Fruit fly (Drosophila melanogaster) whole organism, embryonic: Measurements from ENCODE around the gene Snx27.

ENCODE experiments used
- Ada2b ChIP-seq: fragments of 200-800 bp; sonication (Bioruptor generic); IDR thresholded peaks from 2 replicates; pipeline ENCODE4 v1.3.6; 2022; ENCODE audit warnings: missing biosample characterization, missing genetic modification characterization
- Bgb ChIP-seq: fragments of 200-800 bp; sonication (Bioruptor generic); IDR thresholded peaks from 2 replicates; pipeline ENCODE4 v1.3.6; 2022; ENCODE audit warnings: missing biosample characterization, missing genetic modification characterization; ENCODE audit not compliant: partially characterized antibody
- CG11093 ChIP-seq: fragments of 200-800 bp; sonication (Bioruptor generic); IDR thresholded peaks from 3 replicates; pipeline ENCODE4 v1.3.6; 2022; ENCODE audit warnings: missing biosample characterization, missing genetic modification characterization
- CG13894 ChIP-seq: fragments of 200-800 bp; sonication (Bioruptor generic); optimal IDR thresholded peaks from 3 replicates; lab custom pipeline; 2018; ENCODE audit warnings: missing biosample characterization, mild to moderate bottlenecking, missing genetic modification characterization, moderate library complexity
- CG16863 ChIP-seq: fragments of 200-800 bp; sonication (Bioruptor generic); optimal IDR thresholded peaks from 3 replicates; lab custom pipeline; 2016; ENCODE audit warnings: missing biosample characterization, missing genetic modification characterization
- CG17829 ChIP-seq: fragments of 200-800 bp; optimal IDR thresholded peaks from 2 replicates; lab custom pipeline; 2019; ENCODE audit warnings: missing biosample characterization, mild to moderate bottlenecking, missing genetic modification characterization, moderate library complexity
- CG2129 ChIP-seq: fragments of 200-800 bp; sonication (Bioruptor generic); IDR thresholded peaks from 2 replicates; pipeline ENCODE4 v1.3.6; 2022; ENCODE audit warnings: missing biosample characterization, missing genetic modification characterization; ENCODE audit not compliant: partially characterized antibody
- CG2889 ChIP-seq: fragments of 200-800 bp; sonication (Bioruptor generic); IDR thresholded peaks from 3 replicates; pipeline ENCODE4 v1.3.6; 2022; ENCODE audit warnings: missing biosample characterization, missing genetic modification characterization
- CG32772 ChIP-seq: fragments of 200-800 bp; sonication (Bioruptor generic); IDR thresholded peaks from 2 replicates; pipeline ENCODE4 v1.3.6; 2022; ENCODE audit warnings: missing biosample characterization, missing genetic modification characterization
- CG3407 ChIP-seq: fragments of 200-800 bp; sonication (Bioruptor generic); optimal IDR thresholded peaks from 2 replicates; lab custom pipeline; 2018; ENCODE audit warnings: missing biosample characterization, mild to moderate bottlenecking, missing genetic modification characterization
- CG3838 ChIP-seq: fragments of 200-800 bp; sonication (Bioruptor generic); optimal IDR thresholded peaks from 3 replicates; lab custom pipeline; 2016; ENCODE audit warnings: missing biosample characterization, missing genetic modification characterization
- CG6813 ChIP-seq: fragments of 200-800 bp; sonication (Bioruptor generic); optimal IDR thresholded peaks from 2 replicates; lab custom pipeline; 2017; ENCODE audit warnings: missing biosample characterization, missing genetic modification characterization, mild to moderate bottlenecking, moderate library complexity, missing genetic modification reagents
- CG7271 ChIP-seq: fragments of 200-800 bp; sonication (Bioruptor generic); optimal IDR thresholded peaks from 2 replicates; lab custom pipeline; 2018; ENCODE audit warnings: missing biosample characterization, mild to moderate bottlenecking, missing genetic modification characterization, moderate library complexity
- CG7372 ChIP-seq: fragments of 200-800 bp; sonication (Bioruptor generic); IDR thresholded peaks from 2 replicates; pipeline ENCODE4 v1.3.6; 2022; ENCODE audit warnings: missing biosample characterization, missing genetic modification characterization
- CG7745 ChIP-seq: fragments of 200-800 bp; sonication (Bioruptor generic); optimal IDR thresholded peaks from 2 replicates; lab custom pipeline; 2018; ENCODE audit warnings: missing biosample characterization, mild to moderate bottlenecking, missing genetic modification characterization, moderate library complexity
- CG8290 ChIP-seq, 3 experiments: fragments of 200-800 bp; sonication (Bioruptor generic); optimal IDR thresholded peaks; 2 replicates each; lab custom pipeline; 2016 to 2019; ENCODE audit warnings: missing biosample characterization in 3 of 3, missing genetic modification characterization in 3 of 3, mild to moderate bottlenecking in 2 of 3, moderate library complexity in 1 of 3
- CG8924 ChIP-seq: fragments of 200-800 bp; optimal IDR thresholded peaks from 3 replicates; lab custom pipeline; 2019; ENCODE audit warnings: missing biosample characterization, mild to moderate bottlenecking, missing genetic modification characterization, moderate library complexity
- Chrac-16 ChIP-seq: fragments of 200-800 bp; sonication (Bioruptor generic); optimal IDR thresholded peaks from 3 replicates; lab custom pipeline; 2016; ENCODE audit warnings: missing biosample characterization, missing genetic modification characterization
- CrebB ChIP-seq: fragments of 200-800 bp; sonication (Bioruptor generic); optimal IDR thresholded peaks from 3 replicates; lab custom pipeline; 2018; ENCODE audit warnings: missing biosample characterization, mild to moderate bottlenecking, missing genetic modification characterization
- Drgx ChIP-seq: fragments of 200-800 bp; sonication (Bioruptor generic); IDR thresholded peaks from 2 replicates; pipeline ENCODE4 v1.3.6; 2022; ENCODE audit warnings: missing biosample characterization, missing genetic modification characterization
- E2f2 ChIP-seq: fragments of 200-800 bp; sonication (Bioruptor generic); IDR thresholded peaks from 2 replicates; pipeline ENCODE4 v1.3.6; 2022; ENCODE audit warnings: missing biosample characterization, missing genetic modification characterization
- Jarid2 ChIP-seq: fragments of 200-800 bp; sonication (Bioruptor generic); optimal IDR thresholded peaks from 3 replicates; lab custom pipeline; 2017; ENCODE audit warnings: mild to moderate bottlenecking, missing biosample characterization, missing genetic modification reagents, missing genetic modification characterization
- Lhr ChIP-seq: fragments of 200-800 bp; sonication (Bioruptor generic); optimal IDR thresholded peaks from 3 replicates; lab custom pipeline; 2017; ENCODE audit warnings: mild to moderate bottlenecking, missing biosample characterization, missing genetic modification reagents, missing genetic modification characterization
- Meics ChIP-seq: fragments of 200-800 bp; sonication (Bioruptor generic); optimal IDR thresholded peaks from 2 replicates; lab custom pipeline; 2017; ENCODE audit warnings: missing biosample characterization, mild to moderate bottlenecking, missing genetic modification characterization
- Poxn ChIP-seq: fragments of 200-800 bp; sonication (Bioruptor generic); IDR thresholded peaks from 2 replicates; pipeline ENCODE4 v1.3.6; 2022; ENCODE audit warnings: missing biosample characterization, missing genetic modification characterization
- Side ChIP-seq: fragments of 200-800 bp; sonication (Bioruptor generic); optimal IDR thresholded peaks from 2 replicates; lab custom pipeline; 2016; ENCODE audit warnings: missing biosample characterization, missing genetic modification characterization
- Sox102F ChIP-seq: fragments of 200-800 bp; sonication (Bioruptor generic); optimal IDR thresholded peaks from 2 replicates; lab custom pipeline; 2018; ENCODE audit warnings: missing biosample characterization, mild to moderate bottlenecking, missing genetic modification characterization, moderate library complexity
- Ssrp ChIP-seq: fragments of 200-800 bp; sonication (Bioruptor generic); optimal IDR thresholded peaks from 2 replicates; lab custom pipeline; 2018; ENCODE audit warnings: missing biosample characterization, mild to moderate bottlenecking, missing genetic modification characterization, moderate library complexity
- bcd ChIP-seq: fragments of 200-800 bp; sonication (Bioruptor generic); optimal IDR thresholded peaks from 2 replicates; lab custom pipeline; 2017; ENCODE audit warnings: missing biosample characterization, mild to moderate bottlenecking, missing genetic modification characterization
- cg ChIP-seq: fragments of 200-800 bp; sonication (Bioruptor generic); optimal IDR thresholded peaks from 3 replicates; lab custom pipeline; 2019; ENCODE audit warnings: missing biosample characterization, mild to moderate bottlenecking, missing genetic modification characterization, moderate library complexity
- chif ChIP-seq, 2 experiments: fragments of 200-800 bp; sonication (Bioruptor generic); optimal IDR thresholded peaks; 3 replicates each; lab custom pipeline; 2016; ENCODE audit warnings: missing biosample characterization in 2 of 2, missing genetic modification characterization in 2 of 2
- chn ChIP-seq: fragments of 200-800 bp; sonication (Bioruptor generic); optimal IDR thresholded peaks from 2 replicates; lab custom pipeline; 2016; ENCODE audit warnings: missing biosample characterization, missing genetic modification characterization
- ci ChIP-seq: fragments of 200-800 bp; sonication (Bioruptor generic); IDR thresholded peaks from 3 replicates; pipeline ENCODE4 v1.3.6; 2022; ENCODE audit warnings: missing biosample characterization, missing genetic modification characterization
- dmrt11E ChIP-seq: fragments of 200-800 bp; sonication (Bioruptor generic); optimal IDR thresholded peaks from 3 replicates; lab custom pipeline; 2018; ENCODE audit warnings: missing biosample characterization, mild to moderate bottlenecking, missing genetic modification characterization, moderate library complexity
- ewg ChIP-seq: fragments of 200-800 bp; sonication (Bioruptor generic); optimal IDR thresholded peaks from 3 replicates; lab custom pipeline; 2017; ENCODE audit warnings: mild to moderate bottlenecking, missing biosample characterization, missing genetic modification reagents, missing genetic modification characterization
- grn ChIP-seq: fragments of 200-800 bp; sonication (Bioruptor generic); optimal IDR thresholded peaks from 3 replicates; lab custom pipeline; 2017; ENCODE audit warnings: missing biosample characterization, missing genetic modification characterization
- h ChIP-seq: fragments of >200 bp; optimal IDR thresholded peaks from 2 replicates; lab custom pipeline; 2017
- p53 ChIP-seq: fragments of 200-800 bp; sonication (Bioruptor generic); optimal IDR thresholded peaks from 2 replicates; lab custom pipeline; 2016; ENCODE audit warnings: missing biosample characterization, missing genetic modification characterization
- pnt ChIP-seq: fragments of 200-800 bp; sonication (Bioruptor generic); optimal IDR thresholded peaks from 3 replicates; lab custom pipeline; 2016; ENCODE audit warnings: missing biosample characterization, missing genetic modification characterization
- row ChIP-seq: fragments of 200-800 bp; sonication (Bioruptor generic); IDR thresholded peaks from 3 replicates; pipeline ENCODE4 v1.3.6; 2022; ENCODE audit warnings: missing biosample characterization, missing genetic modification characterization
- run ChIP-seq: fragments of 200-800 bp; sonication (Bioruptor generic); optimal IDR thresholded peaks from 3 replicates; lab custom pipeline; 2018; ENCODE audit warnings: missing biosample characterization, mild to moderate bottlenecking, missing genetic modification characterization
- sc ChIP-seq, 3 experiments: fragments of >200 bp in 2 of 3; fragments of 200-800 bp in 1 of 3; sonication (Bioruptor generic) in 1 of 3; optimal IDR thresholded peaks; 2 replicates in 2 of 3; 3 replicates in 1 of 3; lab custom pipeline; 2017; ENCODE audit warnings: mild to moderate bottlenecking in 1 of 3, missing biosample characterization in 1 of 3, missing genetic modification characterization in 1 of 3, missing genetic modification reagents in 1 of 3
- sens-2 ChIP-seq: fragments of 200-800 bp; sonication (Bioruptor generic); IDR thresholded peaks from 2 replicates; pipeline ENCODE4 v1.3.6; 2022; ENCODE audit warnings: missing biosample characterization, missing genetic modification characterization
- so ChIP-seq: fragments of 200-800 bp; sonication (Bioruptor generic); IDR thresholded peaks from 3 replicates; pipeline ENCODE4 v1.3.6; 2022; ENCODE audit warnings: missing biosample characterization, missing genetic modification characterization
- tap ChIP-seq: fragments of 200-800 bp; optimal IDR thresholded peaks from 3 replicates; lab custom pipeline; 2019; ENCODE audit warnings: missing biosample characterization, mild to moderate bottlenecking, missing genetic modification characterization, moderate library complexity
- tgo ChIP-seq: fragments of 200-800 bp; sonication (Bioruptor generic); IDR thresholded peaks from 3 replicates; pipeline ENCODE4 v1.3.6; 2022; ENCODE audit warnings: missing biosample characterization, missing genetic modification characterization
- trem ChIP-seq: fragments of 200-800 bp; optimal IDR thresholded peaks from 3 replicates; lab custom pipeline; 2019; ENCODE audit warnings: missing biosample characterization, mild to moderate bottlenecking, missing genetic modification characterization, moderate library complexity
- usp ChIP-seq: fragments of >200 bp; optimal IDR thresholded peaks from 2 replicates; lab custom pipeline; 2017; ENCODE audit warnings: missing biosample characterization, missing genetic modification characterization
- zf30C ChIP-seq: fragments of 200-800 bp; sonication (Bioruptor generic); optimal IDR thresholded peaks from 3 replicates; lab custom pipeline; 2018; ENCODE audit warnings: missing biosample characterization, mild to moderate bottlenecking, missing genetic modification characterization

Gene Snx27

dm6 chrX:5783260-5784040, 45.6 kb upstream of the Snx27 start (continued):
- no peak for TF ChIP-seq Meics
- no peak for TF ChIP-seq CG7372 (GFP tag; lab: Robert Waterston, UW)
- peak; percentile 18 for TF ChIP-seq bcd
- TF ChIP-seq tgo (GFP tag; lab: Robert Waterston, UW): peak; percentile 35; the same call in 1 of the 3 replicates
- TF ChIP-seq CG11093: peak; percentile 36; the same call in 1 of the 3 replicates
- TF ChIP-seq p53 (GFP tag; lab: Kevin White, UChicago): no peak
- no peak for TF ChIP-seq CG8290 (GFP tag; optimal IDR thresholded peaks at IDR 0.05; lab: Kevin White, UChicago)
- no peak for TF ChIP-seq CG8290 (tag; optimal IDR thresholded peaks at IDR 0.05; lab: Kevin White, UChicago)
- TF ChIP-seq CG16863 (GFP tag; lab: Kevin White, UChicago): peak; percentile 4
- TF ChIP-seq Poxn (GFP tag; lab: Robert Waterston, UW): no peak
- TF ChIP-seq CG8924: peak; percentile 25
- peak; percentile 31 for TF ChIP-seq ewg (GFP tag; lab: Kevin White, UChicago)
- TF ChIP-seq CG7745 (tag; lab: Kevin White, UChicago): no peak
- peak; percentile 62 for TF ChIP-seq Ssrp (tag; lab: Kevin White, UChicago)
- peak in 1 of 2 experiments; percentile 24 for TF ChIP-seq chif (GFP tag; optimal IDR thresholded peaks at IDR 0.05; lab: Kevin White, UChicago)
- no peak for TF ChIP-seq Lhr (GFP tag; lab: Kevin White, UChicago)
- TF ChIP-seq grn (GFP tag; lab: Kevin White, UChicago): no peak
- TF ChIP-seq CG13894 (tag; lab: Kevin White, UChicago): no peak
- TF ChIP-seq CG7271: no peak
- no peak for TF ChIP-seq CrebB (tag; lab: Kevin White, UChicago)
- no peak for TF ChIP-seq Bgb (GFP tag; lab: Robert Waterston, UW)
- peak; percentile 41; the same call in 1 of the 3 replicates for TF ChIP-seq row
- TF ChIP-seq so (GFP tag; lab: Robert Waterston, UW): peak; percentile 47; the same call in 1 of the 3 replicates
- peak; percentile 54; the same call in 1 of the 2 replicates for TF ChIP-seq sens-2 (GFP tag; lab: Robert Waterston, UW)
- TF ChIP-seq Ada2b (GFP tag; lab: Robert Waterston, UW): no peak
- TF ChIP-seq Chrac-16 (GFP tag; lab: Kevin White, UChicago): peak; percentile 27
- TF ChIP-seq zf30C (GFP tag; lab: Kevin White, UChicago): no peak
- TF ChIP-seq cg: peak; percentile 23
- TF ChIP-seq CG2129 (GFP tag; lab: Robert Waterston, UW): no peak
- TF ChIP-seq tap (tag; lab: Kevin White, UChicago): peak; percentile 1
- peak; percentile 9 for TF ChIP-seq trem (tag; lab: Kevin White, UChicago)
- TF ChIP-seq sc (optimal IDR thresholded peaks at IDR 0.05; lab: Kevin White, UChicago): no peak
- TF ChIP-seq sc (GFP tag; optimal IDR thresholded peaks at IDR 0.05; lab: Kevin White, UChicago): no peak
- TF ChIP-seq Drgx (GFP tag; lab: Robert Waterston, UW): peak; percentile 75
- TF ChIP-seq pnt (GFP tag; lab: Kevin White, UChicago): peak; percentile 22
- peak; percentile 2 for TF ChIP-seq CG6813
- TF ChIP-seq CG2889 (GFP tag; lab: Robert Waterston, UW): no peak
- TF ChIP-seq chn: no peak
- no peak for TF ChIP-seq run (tag; lab: Kevin White, UChicago)
- TF ChIP-seq Side (GFP tag; lab: Kevin White, UChicago): no peak
- no peak for TF ChIP-seq usp (GFP tag; lab: Kevin White, UChicago)
- TF ChIP-seq CG3407 (GFP tag; lab: Kevin White, UChicago): peak; percentile 41
- peak; percentile 31 for TF ChIP-seq dmrt11E (tag; lab: Kevin White, UChicago)
- TF ChIP-seq E2f2 (GFP tag; lab: Robert Waterston, UW): no peak
- peak; percentile 55; the same call in 1 of the 2 replicates for TF ChIP-seq CG32772 (GFP tag; lab: Robert Waterston, UW)
- peak; percentile 49 for TF ChIP-seq CG17829 (tag; lab: Kevin White, UChicago)
- TF ChIP-seq CG3838 (GFP tag; lab: Kevin White, UChicago): no peak
- no peak for TF ChIP-seq Jarid2 (GFP tag; lab: Kevin White, UChicago)
- no peak for TF ChIP-seq h (lab: Kevin White, UChicago)
- TF ChIP-seq ci (GFP tag; lab: Robert Waterston, UW): peak; percentile 69
- peak; percentile 76 for TF ChIP-seq Sox102F
